Worm (Caenorhabditis elegans): ENCODE data around the gene F17C11.11.

F17C11.11 gene

ce11 chrV:10947210-10947609, 8.6 kb upstream of the F17C11.11 start:
- no peak for TF ChIP-seq flt-1 (GFP tag; IDR thresholded peaks at IDR 0.05)

- TF ChIP-seq flt-1 (GFP tag; IDR thresholded peaks at IDR 0.05) = no peak
- TF ChIP-seq ztf-29 (GFP tag; IDR thresholded peaks at IDR 0.05) = no peak
- no peak for TF ChIP-seq ref-1 (GFP tag; conservative IDR thresholded peaks at IDR 0.05)
- TF ChIP-seq med-1 (GFP tag; optimal IDR thresholded peaks at IDR 0.05; ENCODE audit: insufficient read depth) = no peak
- TF ChIP-seq T22C8.4 (GFP tag; IDR thresholded peaks at IDR 0.05) = no peak
- no peak for TF ChIP-seq ztf-23 (GFP tag; IDR thresholded peaks at IDR 0.05)
- TF ChIP-seq klf-2 (GFP tag; conservative IDR thresholded peaks at IDR 0.05) = no peak
These were observed 6.3 kb upstream of the F17C11.11 start for ce11 chrV:10944903-10945302.

- no peak for TF ChIP-seq ztf-23 (GFP tag; IDR thresholded peaks at IDR 0.05)
- no peak for TF ChIP-seq klf-2 (GFP tag; conservative IDR thresholded peaks at IDR 0.05)
- TF ChIP-seq T22C8.4 (GFP tag; IDR thresholded peaks at IDR 0.05) = no peak
- TF ChIP-seq cog-1 (tag; optimal IDR thresholded peaks at IDR 0.05) = no peak
- no peak for TF ChIP-seq ref-1 (GFP tag; conservative IDR thresholded peaks at IDR 0.05)
- no peak for TF ChIP-seq med-1 (GFP tag; optimal IDR thresholded peaks at IDR 0.05; ENCODE audit: insufficient read depth)
- TF ChIP-seq ztf-29 (GFP tag; IDR thresholded peaks at IDR 0.05) = no peak
- no peak for TF ChIP-seq tab-1 (GFP tag; IDR thresholded peaks at IDR 0.05)
- TF ChIP-seq flt-1 (GFP tag; IDR thresholded peaks at IDR 0.05) = no peak
These were observed 3.5 kb upstream of the F17C11.11 start, which contains the start of gene zip-9 for ce11 chrV:10942161-10942560. Gene zip-9, plus strand, starts transcription at chrV:10942461.

ce11 chrV:10941150-10941549, 2.5 kb upstream of the F17C11.11 start, which contains the start of gene F17C11.26:
Gene F17C11.26, plus strand, starts transcription at chrV:10941450.
- TF ChIP-seq med-1 (GFP tag; optimal IDR thresholded peaks at IDR 0.05; ENCODE audit: insufficient read depth) (no peak), T22C8.4 (GFP tag; IDR thresholded peaks at IDR 0.05) (no peak), klf-2 (GFP tag; conservative IDR thresholded peaks at IDR 0.05) (no peak)

- TF ChIP-seq T22C8.4 (GFP tag; IDR thresholded peaks at IDR 0.05) (no peak), cog-1 (tag; optimal IDR thresholded peaks at IDR 0.05) (peak; percentile 14)
These were observed 2.0 kb upstream of the F17C11.11 start for ce11 chrV:10940571-10940991.

- TF ChIP-seq tab-1 (GFP tag; IDR thresholded peaks at IDR 0.05) = no peak
- no peak for TF ChIP-seq flt-1 (GFP tag; IDR thresholded peaks at IDR 0.05)
- no peak for TF ChIP-seq med-1 (GFP tag; optimal IDR thresholded peaks at IDR 0.05; ENCODE audit: insufficient read depth)
- no peak for TF ChIP-seq cog-1 (tag; optimal IDR thresholded peaks at IDR 0.05)
These were observed 1.5 kb upstream of the F17C11.11 start for ce11 chrV:10939990-10940570.

ce11 chrV:10937294-10937693, 1.3 kb downstream of the F17C11.11 start:
- no peak for TF ChIP-seq cog-1 (tag; optimal IDR thresholded peaks at IDR 0.05)
- no peak for TF ChIP-seq med-1 (GFP tag; optimal IDR thresholded peaks at IDR 0.05; ENCODE audit: insufficient read depth)
- no peak for TF ChIP-seq ztf-29 (GFP tag; IDR thresholded peaks at IDR 0.05)
- TF ChIP-seq T22C8.4 (GFP tag; IDR thresholded peaks at IDR 0.05) = no peak
- no peak for TF ChIP-seq klf-2 (GFP tag; conservative IDR thresholded peaks at IDR 0.05)
- TF ChIP-seq ztf-23 (GFP tag; IDR thresholded peaks at IDR 0.05) = no peak
- TF ChIP-seq ref-1 (GFP tag; conservative IDR thresholded peaks at IDR 0.05) = no peak
- TF ChIP-seq flt-1 (GFP tag; IDR thresholded peaks at IDR 0.05) = no peak
- no peak for TF ChIP-seq tab-1 (GFP tag; IDR thresholded peaks at IDR 0.05)

- TF ChIP-seq ztf-29 (GFP tag; IDR thresholded peaks at IDR 0.05) (no peak), klf-2 (GFP tag; conservative IDR thresholded peaks at IDR 0.05) (no peak), cog-1 (tag; optimal IDR thresholded peaks at IDR 0.05) (no peak), ref-1 (GFP tag; conservative IDR thresholded peaks at IDR 0.05) (no peak), ztf-23 (GFP tag; IDR thresholded peaks at IDR 0.05) (no peak), tab-1 (GFP tag; IDR thresholded peaks at IDR 0.05) (no peak), med-1 (GFP tag; optimal IDR thresholded peaks at IDR 0.05; ENCODE audit: insufficient read depth) (no peak), flt-1 (GFP tag; IDR thresholded peaks at IDR 0.05) (no peak), T22C8.4 (GFP tag; IDR thresholded peaks at IDR 0.05) (no peak)
These were observed 1.9 kb downstream of the F17C11.11 start, which contains the start of gene F17C11.12 for ce11 chrV:10936681-10937080. Gene F17C11.12, minus strand, starts transcription at chrV:10936920.

ce11 chrV:10932411-10932810, 6.2 kb downstream of the F17C11.11 start, which contains the start of gene F58B4.5:
Gene F58B4.5, plus strand, starts transcription at chrV:10932693.
- TF ChIP-seq ztf-29 (GFP tag; IDR thresholded peaks at IDR 0.05) (no peak), tab-1 (GFP tag; IDR thresholded peaks at IDR 0.05) (no peak), flt-1 (GFP tag; IDR thresholded peaks at IDR 0.05) (no peak), klf-2 (GFP tag; conservative IDR thresholded peaks at IDR 0.05) (no peak), ztf-23 (GFP tag; IDR thresholded peaks at IDR 0.05) (no peak), T22C8.4 (GFP tag; IDR thresholded peaks at IDR 0.05) (no peak), ref-1 (GFP tag; conservative IDR thresholded peaks at IDR 0.05) (no peak), med-1 (GFP tag; optimal IDR thresholded peaks at IDR 0.05; ENCODE audit: insufficient read depth) (no peak), cog-1 (tag; optimal IDR thresholded peaks at IDR 0.05) (no peak)

ce11 chrV:10931189-10931588, 7.4 kb downstream of the F17C11.11 start, which contains the start of gene scvp-1:
Gene scvp-1, minus strand, starts transcription at chrV:10931289.
- no peak for TF ChIP-seq tab-1 (GFP tag; IDR thresholded peaks at IDR 0.05)
- TF ChIP-seq ref-1 (GFP tag; conservative IDR thresholded peaks at IDR 0.05) = no peak
- TF ChIP-seq flt-1 (GFP tag; IDR thresholded peaks at IDR 0.05) = no peak
- TF ChIP-seq klf-2 (GFP tag; conservative IDR thresholded peaks at IDR 0.05) = no peak
- TF ChIP-seq med-1 (GFP tag; optimal IDR thresholded peaks at IDR 0.05; ENCODE audit: insufficient read depth) = no peak
- no peak for TF ChIP-seq ztf-29 (GFP tag; IDR thresholded peaks at IDR 0.05)
- no peak for TF ChIP-seq T22C8.4 (GFP tag; IDR thresholded peaks at IDR 0.05)
- no peak for TF ChIP-seq ztf-23 (GFP tag; IDR thresholded peaks at IDR 0.05)

Measured in whole organism, midembryonic.